Fruit fly (Drosophila melanogaster) whole organism, pupa: ENCODE data around the gene porin.

Experiments
- CG10348 ChIP-seq: fragments of 200-800 bp; sonication (Bioruptor generic); IDR thresholded peaks from 2 replicates; pipeline ENCODE4 v1.3.6; 2022; ENCODE audit warnings: missing biosample characterization, missing genetic modification characterization
- Ets98B ChIP-seq: fragments of 200-800 bp; sonication (Bioruptor generic); IDR thresholded peaks from 2 replicates; pipeline ENCODE4 v1.3.6; 2022; ENCODE audit warnings: missing biosample characterization, missing genetic modification characterization

- no peak for TF ChIP-seq Ets98B
- no peak for TF ChIP-seq CG10348 (GFP tag; lab: Robert Waterston, UW)
These were observed 28.0 kb downstream of the porin start for dm6 chr2L:10822620-10823019.
